Worm (Caenorhabditis elegans): ENCODE measurements around the gene F38H4.3.
A peak's percentile ranks its signal among the peaks of the same experiment; 100 is the strongest.

F38H4.3 gene

DNA sequence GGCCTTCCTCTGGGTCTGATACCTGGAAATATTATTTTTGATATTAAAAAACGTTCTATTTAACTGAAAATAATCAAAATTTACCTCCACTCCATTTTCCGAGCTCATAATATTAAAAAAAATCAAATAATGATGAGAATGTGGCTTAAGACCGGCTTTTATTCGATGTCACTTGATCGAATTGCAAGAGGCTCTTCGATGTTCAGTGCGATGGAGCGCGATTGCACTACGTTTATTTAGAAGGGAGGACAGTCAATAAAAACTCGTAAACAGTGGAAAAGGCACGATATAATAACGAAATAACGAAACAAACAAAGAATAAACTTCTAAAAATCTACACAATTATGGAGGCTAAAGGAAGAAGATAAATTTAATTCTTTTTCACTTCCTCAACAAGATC lies 12.6 kb downstream of the F38H4.3 start, which contains the start of gene tag-30 (continued):
- no peak for TF ChIP-seq rec-8 (tag; optimal IDR thresholded peaks at IDR 0.05)
- no peak for TF ChIP-seq ceh-58 (GFP tag; IDR thresholded peaks at IDR 0.05)
- TF ChIP-seq ztf-18 (tag; optimal IDR thresholded peaks at IDR 0.05) = no peak
- peak in 1 of 2 experiments; percentile 16 for TF ChIP-seq let-607 (tag; optimal IDR thresholded peaks at IDR 0.05)
- no peak for TF ChIP-seq mes-4 (tag; optimal IDR thresholded peaks at IDR 0.05)
- peak; percentile 1 for TF ChIP-seq lsl-1 (GFP tag; optimal IDR thresholded peaks at IDR 0.05)
- TF ChIP-seq die-1 (tag; optimal IDR thresholded peaks at IDR 0.05) = no peak
- TF ChIP-seq F33H1.4 (GFP tag; IDR thresholded peaks at IDR 0.05) = no peak
- TF ChIP-seq snpc-3.4 (tag; optimal IDR thresholded peaks at IDR 0.05) = peak; percentile 28
- no peak for TF ChIP-seq sdz-38 (tag; optimal IDR thresholded peaks at IDR 0.05)
- TF ChIP-seq pbrm-1 (GFP tag; IDR thresholded peaks at IDR 0.05) = 0 out of 2 replicates have a peak, but pooled peaks have one; percentile 6
- TF ChIP-seq sptf-2 (GFP tag; optimal IDR thresholded peaks at IDR 0.05) = no peak
- TF ChIP-seq egl-44 (GFP tag; IDR thresholded peaks at IDR 0.05) = no peak
- TF ChIP-seq mcd-1 (GFP tag; IDR thresholded peaks at IDR 0.05) = peak; percentile 88
- TF ChIP-seq B0261.1 (tag; optimal IDR thresholded peaks at IDR 0.05) = no peak
- TF ChIP-seq C17E4.6 (GFP tag; IDR thresholded peaks at IDR 0.05) = no peak
- TF ChIP-seq nhr-120 (GFP tag; IDR thresholded peaks at IDR 0.05) = no peak
- no peak for TF ChIP-seq lin-35 (GFP tag; optimal IDR thresholded peaks at IDR 0.05)
- no peak for TF ChIP-seq hsf-1 (GFP tag; IDR thresholded peaks at IDR 0.05)
- TF ChIP-seq lin-26 (GFP tag; IDR thresholded peaks at IDR 0.05) = no peak
- no peak for TF ChIP-seq K12H6.12 (tag; optimal IDR thresholded peaks at IDR 0.05)
- no peak for TF ChIP-seq dpl-1 (GFP tag; optimal IDR thresholded peaks at IDR 0.05)
- no peak for TF ChIP-seq aptf-2 (GFP tag; conservative IDR thresholded peaks at IDR 0.05)
- TF ChIP-seq F57C9.4 (tag; optimal IDR thresholded peaks at IDR 0.05) = no peak
- TF ChIP-seq aptf-3 (GFP tag; IDR thresholded peaks at IDR 0.05) = no peak
- TF ChIP-seq ets-4 (GFP tag; optimal IDR thresholded peaks at IDR 0.05) = no peak
- no peak for TF ChIP-seq Y53F4B.3 (GFP tag; IDR thresholded peaks at IDR 0.05)
- TF ChIP-seq nfya-2 (GFP tag; IDR thresholded peaks at IDR 0.05) = no peak
- no peak for TF ChIP-seq him-1 (tag; optimal IDR thresholded peaks at IDR 0.05)
- no peak for TF ChIP-seq ZK185.1 (tag; optimal IDR thresholded peaks at IDR 0.05; ENCODE audit: poor library complexity, severe bottlenecking)
- no peak for TF ChIP-seq egrh-3 (GFP tag; IDR thresholded peaks at IDR 0.05)
- no peak for TF ChIP-seq Y56A3A.18 (GFP tag; IDR thresholded peaks at IDR 0.05)
- TF ChIP-seq B0035.1 (tag; optimal IDR thresholded peaks at IDR 0.05) = no peak
- no peak for TF ChIP-seq zfh-2 (GFP tag; conservative IDR thresholded peaks at IDR 0.05)
- no peak for TF ChIP-seq F37B4.10 (GFP tag; IDR thresholded peaks at IDR 0.05)
- no peak for TF ChIP-seq egl-18 (GFP tag; IDR thresholded peaks at IDR 0.05)
- no peak for TF ChIP-seq ceh-79 (tag; optimal IDR thresholded peaks at IDR 0.05)
- no peak for TF ChIP-seq F39B2.1 (GFP tag; IDR thresholded peaks at IDR 0.05)
- no peak for TF ChIP-seq ceh-40 (GFP tag; IDR thresholded peaks at IDR 0.05)
- no peak for TF ChIP-seq gei-17 (GFP tag; optimal IDR thresholded peaks at IDR 0.05)
- TF ChIP-seq hmg-1.2 (GFP tag; IDR thresholded peaks at IDR 0.05) = peak; percentile 25; the same call in 1 of the 2 replicates
- TF ChIP-seq chd-7 (tag; optimal IDR thresholded peaks at IDR 0.05) = no peak
- no peak for TF ChIP-seq attf-3 (GFP tag; conservative IDR thresholded peaks at IDR 0.05)
- TF ChIP-seq rcor-1 (GFP tag; IDR thresholded peaks at IDR 0.05) = no peak
- TF ChIP-seq ccch-3 (GFP tag; optimal IDR thresholded peaks at IDR 0.05) = no peak
- no peak for TF ChIP-seq ekl-4 (GFP tag; IDR thresholded peaks at IDR 0.05)
- no peak for TF ChIP-seq ztf-26 (tag; optimal IDR thresholded peaks at IDR 0.05)
- TF ChIP-seq tbx-9 (tag; optimal IDR thresholded peaks at IDR 0.05; ENCODE audit: borderline replicate concordance) = no peak
- no peak for TF ChIP-seq nhr-27 (tag; optimal IDR thresholded peaks at IDR 0.05)
- TF ChIP-seq hmg-20 (GFP tag; IDR thresholded peaks at IDR 0.05) = no peak

All from whole organism, young adult.